Fruit fly (Drosophila melanogaster) whole organism, embryonic: ENCODE data around the gene EndoGI.
A peak's percentile ranks its signal among the peaks of the same experiment; 100 is the strongest.

Experiments
- B-H2 ChIP-seq: fragments of 200-800 bp; sonication (Bioruptor generic); optimal IDR thresholded peaks from 2 replicates; lab custom pipeline; 2018; ENCODE audit warnings: missing biosample characterization, mild to moderate bottlenecking, missing genetic modification characterization
- Blimp-1 ChIP-seq: fragments of 200-800 bp; sonication (Bioruptor generic); optimal IDR thresholded peaks from 3 replicates; lab custom pipeline; 2018; ENCODE audit warnings: missing biosample characterization, missing genetic modification characterization, mild to moderate bottlenecking, moderate library complexity, missing genetic modification reagents
- BtbVII ChIP-seq: fragments of 200-800 bp; sonication (Bioruptor generic); optimal IDR thresholded peaks from 3 replicates; lab custom pipeline; 2017; ENCODE audit warnings: missing biosample characterization, mild to moderate bottlenecking, missing genetic modification characterization
- CG11398 ChIP-seq: fragments of 200-800 bp; sonication (Bioruptor generic); optimal IDR thresholded peaks from 2 replicates; lab custom pipeline; 2016; ENCODE audit warnings: missing biosample characterization, missing genetic modification characterization
- CG11504 ChIP-seq: fragments of 200-800 bp; sonication (Bioruptor generic); optimal IDR thresholded peaks from 3 replicates; lab custom pipeline; 2019; ENCODE audit warnings: missing biosample characterization, mild to moderate bottlenecking, missing genetic modification characterization, moderate library complexity
- CG12071 ChIP-seq: fragments of 200-800 bp; sonication (Bioruptor generic); optimal IDR thresholded peaks from 3 replicates; lab custom pipeline; 2018; ENCODE audit warnings: missing biosample characterization, mild to moderate bottlenecking, missing genetic modification characterization
- CG12219 ChIP-seq: fragments of 200-800 bp; sonication (Bioruptor generic); optimal IDR thresholded peaks from 3 replicates; lab custom pipeline; 2018; ENCODE audit warnings: missing biosample characterization, mild to moderate bottlenecking, missing genetic modification characterization
- CG14667 ChIP-seq: fragments of 200-800 bp; sonication (Bioruptor generic); IDR thresholded peaks from 2 replicates; pipeline ENCODE4 v1.3.6; 2022; ENCODE audit warnings: missing biosample characterization, missing genetic modification characterization
- CG1602 ChIP-seq: fragments of 200-800 bp; sonication (Bioruptor generic); optimal IDR thresholded peaks from 3 replicates; lab custom pipeline; 2016; ENCODE audit warnings: missing biosample characterization, missing genetic modification characterization
- CG16813 ChIP-seq: fragments of 200-800 bp; sonication (Bioruptor generic); IDR thresholded peaks from 3 replicates; pipeline ENCODE4 v1.3.6; 2022; ENCODE audit warnings: missing biosample characterization, missing genetic modification characterization; ENCODE audit not compliant: partially characterized antibody
- CG17359 ChIP-seq: fragments of 200-800 bp; sonication (Bioruptor generic); optimal IDR thresholded peaks from 3 replicates; lab custom pipeline; 2018; ENCODE audit warnings: missing biosample characterization, mild to moderate bottlenecking, missing genetic modification characterization, moderate library complexity
- CG17912 ChIP-seq: fragments of 200-800 bp; sonication (Bioruptor generic); optimal IDR thresholded peaks from 2 replicates; lab custom pipeline; 2018; ENCODE audit warnings: missing biosample characterization, mild to moderate bottlenecking, missing genetic modification characterization
- CG2202 ChIP-seq: fragments of 200-800 bp; sonication (Bioruptor generic); optimal IDR thresholded peaks from 2 replicates; lab custom pipeline; 2018; ENCODE audit warnings: missing biosample characterization, mild to moderate bottlenecking, missing genetic modification characterization
- CG30403 ChIP-seq: fragments of 200-800 bp; sonication (Bioruptor generic); optimal IDR thresholded peaks from 3 replicates; lab custom pipeline; 2016; ENCODE audit warnings: missing biosample characterization, missing genetic modification characterization
- CG3281 ChIP-seq: fragments of 200-800 bp; sonication (Bioruptor generic); optimal IDR thresholded peaks from 3 replicates; lab custom pipeline; 2017; ENCODE audit warnings: missing biosample characterization, mild to moderate bottlenecking, missing genetic modification characterization
- CG33557 ChIP-seq: fragments of 200-800 bp; sonication (Bioruptor generic); optimal IDR thresholded peaks from 2 replicates; lab custom pipeline; 2019; ENCODE audit warnings: missing biosample characterization, mild to moderate bottlenecking, missing genetic modification characterization, moderate library complexity
- CG34422 ChIP-seq: fragments of 200-800 bp; sonication (Bioruptor generic); IDR thresholded peaks from 3 replicates; pipeline ENCODE4 v1.3.6; 2022; ENCODE audit warnings: missing biosample characterization, missing genetic modification characterization
- CG43689 ChIP-seq: fragments of 200-800 bp; sonication (Bioruptor generic); IDR thresholded peaks from 2 replicates; pipeline ENCODE4 v1.3.6; 2022; ENCODE audit warnings: missing biosample characterization, missing genetic modification characterization
- CG4617 ChIP-seq: fragments of 200-800 bp; sonication (Bioruptor generic); optimal IDR thresholded peaks from 3 replicates; lab custom pipeline; 2016; ENCODE audit warnings: missing biosample characterization, missing genetic modification characterization, borderline replicate concordance
- CG6272 ChIP-seq: fragments of 200-800 bp; sonication (Bioruptor generic); IDR thresholded peaks from 2 replicates; pipeline ENCODE4 v1.3.6; 2022; ENCODE audit warnings: missing biosample characterization, missing genetic modification characterization
- CG7928 ChIP-seq: fragments of 200-800 bp; sonication (Bioruptor generic); optimal IDR thresholded peaks from 2 replicates; lab custom pipeline; 2017; ENCODE audit warnings: missing biosample characterization, mild to moderate bottlenecking, missing genetic modification characterization
- CG7963 ChIP-seq: fragments of 200-800 bp; sonication (Bioruptor generic); IDR thresholded peaks from 3 replicates; pipeline ENCODE4 v1.3.6; 2022; ENCODE audit warnings: missing biosample characterization, missing genetic modification characterization; ENCODE audit not compliant: partially characterized antibody
- CG9727 ChIP-seq: fragments of 200-800 bp; sonication (Bioruptor generic); optimal IDR thresholded peaks from 3 replicates; lab custom pipeline; 2017; ENCODE audit warnings: missing biosample characterization, mild to moderate bottlenecking, missing genetic modification characterization
- CG9876 ChIP-seq: fragments of 200-800 bp; sonication (Bioruptor generic); optimal IDR thresholded peaks from 2 replicates; lab custom pipeline; 2016; ENCODE audit warnings: missing biosample characterization, missing genetic modification characterization
- Deaf1 ChIP-seq: fragments of 200-800 bp; optimal IDR thresholded peaks from 3 replicates; lab custom pipeline; 2019; ENCODE audit warnings: missing biosample characterization, mild to moderate bottlenecking, missing genetic modification characterization, moderate library complexity
- Dfd ChIP-seq, 2 experiments: fragments of >200 bp; optimal IDR thresholded peaks; 2 replicates each; lab custom pipeline; 2017; ENCODE audit warnings: missing biosample characterization in 2 of 2, missing genetic modification characterization in 2 of 2
- Dref ChIP-seq: fragments of 200-800 bp; sonication (Bioruptor generic); IDR thresholded peaks from 2 replicates; pipeline ENCODE4 v1.3.6; 2022; ENCODE audit warnings: missing biosample characterization, missing genetic modification characterization
- HHEX ChIP-seq: fragments of 200-800 bp; sonication (Bioruptor generic); optimal IDR thresholded peaks from 3 replicates; lab custom pipeline; 2017; ENCODE audit warnings: missing biosample characterization, mild to moderate bottlenecking, missing genetic modification characterization, missing genetic modification reagents
- MTF-1 ChIP-seq: fragments of 200-800 bp; sonication (Bioruptor generic); optimal IDR thresholded peaks from 2 replicates; lab custom pipeline; 2018; ENCODE audit warnings: missing biosample characterization, mild to moderate bottlenecking, missing genetic modification characterization, borderline replicate concordance
- Myb ChIP-seq: fragments of 200-800 bp; sonication (Bioruptor generic); optimal IDR thresholded peaks from 2 replicates; lab custom pipeline; 2016; ENCODE audit warnings: missing biosample characterization, missing genetic modification characterization
- NfI ChIP-seq: fragments of 200-800 bp; sonication (Bioruptor generic); optimal IDR thresholded peaks from 3 replicates; lab custom pipeline; 2018; ENCODE audit warnings: missing biosample characterization, mild to moderate bottlenecking, missing genetic modification characterization, moderate library complexity
- Sox102F ChIP-seq: fragments of 200-800 bp; sonication (Bioruptor generic); optimal IDR thresholded peaks from 2 replicates; lab custom pipeline; 2018; ENCODE audit warnings: missing biosample characterization, mild to moderate bottlenecking, missing genetic modification characterization, moderate library complexity
- Ssrp ChIP-seq: fragments of 200-800 bp; sonication (Bioruptor generic); optimal IDR thresholded peaks from 2 replicates; lab custom pipeline; 2018; ENCODE audit warnings: missing biosample characterization, mild to moderate bottlenecking, missing genetic modification characterization, moderate library complexity
- Stat92E ChIP-seq, 3 experiments: fragments of >200 bp in 2 of 3; fragments of 200-800 bp in 1 of 3; sonication (Bioruptor generic) in 1 of 3; optimal IDR thresholded peaks; 2 replicates each; lab custom pipeline; 2017 to 2019; ENCODE audit warnings: missing biosample characterization in 3 of 3, missing genetic modification characterization in 3 of 3, mild to moderate bottlenecking in 1 of 3, moderate library complexity in 1 of 3
- Xbp1 ChIP-seq: fragments of 200-800 bp; sonication (Bioruptor generic); optimal IDR thresholded peaks from 3 replicates; lab custom pipeline; 2016; ENCODE audit warnings: missing biosample characterization, mild to moderate bottlenecking, missing genetic modification characterization
- ara ChIP-seq: fragments of 200-800 bp; sonication (Bioruptor generic); IDR thresholded peaks from 2 replicates; pipeline ENCODE4 v1.3.6; 2022; ENCODE audit warnings: missing biosample characterization, missing genetic modification characterization
- bab2 ChIP-seq: fragments of 200-800 bp; sonication (Bioruptor generic); optimal IDR thresholded peaks from 2 replicates; lab custom pipeline; 2016; ENCODE audit warnings: missing biosample characterization, missing genetic modification characterization
- crc ChIP-seq: fragments of 200-800 bp; sonication (Bioruptor generic); optimal IDR thresholded peaks from 2 replicates; lab custom pipeline; 2016; ENCODE audit warnings: missing biosample characterization, missing genetic modification characterization
- danr ChIP-seq: fragments of 200-800 bp; sonication (Bioruptor generic); IDR thresholded peaks from 2 replicates; pipeline ENCODE4 v1.3.6; 2022; ENCODE audit warnings: missing biosample characterization, missing genetic modification characterization
- dati ChIP-seq: fragments of 200-800 bp; sonication (Bioruptor generic); IDR thresholded peaks from 2 replicates; pipeline ENCODE4 v1.3.6; 2022; ENCODE audit warnings: missing biosample characterization, missing genetic modification characterization
- dmrt99B ChIP-seq: fragments of 200-800 bp; sonication (Bioruptor generic); optimal IDR thresholded peaks from 2 replicates; lab custom pipeline; 2018; ENCODE audit warnings: missing biosample characterization, mild to moderate bottlenecking, missing genetic modification characterization, moderate library complexity
- grn ChIP-seq: fragments of 200-800 bp; sonication (Bioruptor generic); optimal IDR thresholded peaks from 3 replicates; lab custom pipeline; 2017; ENCODE audit warnings: missing biosample characterization, missing genetic modification characterization
- insv ChIP-seq, 2 experiments: fragments of 200-800 bp; sonication (Bioruptor generic); optimal IDR thresholded peaks; 3 replicates each; lab custom pipeline; 2016 to 2018; ENCODE audit warnings: missing biosample characterization in 2 of 2, missing genetic modification characterization in 2 of 2
- lov ChIP-seq, 2 experiments: fragments of 200-800 bp in 1 of 2; fragments of >200 bp in 1 of 2; sonication (Bioruptor generic) in 1 of 2; IDR thresholded peaks in 1 of 2; optimal IDR thresholded peaks in 1 of 2; 2 replicates in 1 of 2; 3 replicates in 1 of 2; pipeline versions ENCODE4 v1.3.6 to Lab custom; 2017 to 2022; ENCODE audit warnings: missing biosample characterization in 1 of 2, missing genetic modification characterization in 1 of 2
- nau ChIP-seq: fragments of 200-800 bp; sonication (Bioruptor generic); optimal IDR thresholded peaks from 3 replicates; lab custom pipeline; 2017; ENCODE audit warnings: missing biosample characterization, mild to moderate bottlenecking, missing genetic modification characterization, missing genetic modification reagents
- p53 ChIP-seq: fragments of 200-800 bp; sonication (Bioruptor generic); optimal IDR thresholded peaks from 2 replicates; lab custom pipeline; 2016; ENCODE audit warnings: missing biosample characterization, missing genetic modification characterization
- salm ChIP-seq: fragments of 200-800 bp; sonication (Bioruptor generic); optimal IDR thresholded peaks from 2 replicates; lab custom pipeline; 2018; ENCODE audit warnings: missing biosample characterization, mild to moderate bottlenecking, missing genetic modification characterization
- ssp ChIP-seq: fragments of 200-800 bp; sonication (Bioruptor generic); IDR thresholded peaks from 2 replicates; pipeline ENCODE4 v1.3.6; 2022; ENCODE audit warnings: missing biosample characterization, missing genetic modification characterization

Gene EndoGI

dm6 chr2L:16270667-16271485, 13.4 kb downstream of the EndoGI start (continued):
- TF ChIP-seq CG7963 (GFP tag; lab: Robert Waterston, UW) (no peak), Deaf1 (tag; lab: Kevin White, UChicago) (peak; percentile 6), danr (GFP tag; lab: Robert Waterston, UW) (no peak), CG9876 (GFP tag; lab: Kevin White, UChicago) (no peak), CG33557 (GFP tag; lab: Kevin White, UChicago) (no peak), CG11504 (tag; lab: Kevin White, UChicago) (peak; percentile 43), CG11398 (GFP tag; lab: Kevin White, UChicago) (no peak), CG6272 (GFP tag; lab: Robert Waterston, UW) (no peak), bab2 (GFP tag; lab: Kevin White, UChicago) (peak; percentile 11), CG12071 (GFP tag; lab: Kevin White, UChicago) (no peak), dmrt99B (tag; lab: Kevin White, UChicago) (no peak), CG30403 (GFP tag; lab: Kevin White, UChicago) (peak; percentile 37), CG17912 (no peak), dati (no peak), HHEX (GFP tag; lab: Kevin White, UChicago) (peak; percentile 22), Blimp-1 (GFP tag; lab: Kevin White, UChicago) (peak; percentile 0), CG1602 (GFP tag; lab: Kevin White, UChicago) (no peak), MTF-1 (GFP tag; lab: Kevin White, UChicago) (no peak), B-H2 (GFP tag; lab: Kevin White, UChicago) (no peak), CG17359 (tag; lab: Kevin White, UChicago) (peak; percentile 13), ssp (GFP tag; lab: Robert Waterston, UW) (no peak), CG14667 (GFP tag; lab: Robert Waterston, UW) (no peak), grn (peak; percentile 73), lov (optimal IDR thresholded peaks at IDR 0.05; lab: Kevin White, UChicago) (no peak), lov (GFP tag; IDR thresholded peaks at IDR 0.05; lab: Robert Waterston, UW) (no peak), CG4617 (GFP tag; lab: Kevin White, UChicago) (no peak), insv (GFP tag; optimal IDR thresholded peaks at IDR 0.05; lab: Kevin White, UChicago) (no peak), CG43689 (GFP tag; lab: Robert Waterston, UW) (no peak), Sox102F (peak; percentile 24), CG2202 (tag; lab: Kevin White, UChicago) (no peak), CG7928 (GFP tag; lab: Kevin White, UChicago) (no peak), Xbp1 (GFP tag; lab: Kevin White, UChicago) (no peak), CG12219 (GFP tag; lab: Kevin White, UChicago) (no peak), Ssrp (no peak), ara (GFP tag; lab: Robert Waterston, UW) (no peak), p53 (no peak), Stat92E (GFP tag; optimal IDR thresholded peaks at IDR 0.05; lab: Kevin White, UChicago) (no peak), salm (tag; lab: Kevin White, UChicago) (no peak), NfI (GFP tag; lab: Kevin White, UChicago) (no peak), Myb (peak; percentile 4), BtbVII (peak; percentile 2), crc (GFP tag; lab: Kevin White, UChicago) (no peak), CG3281 (GFP tag; lab: Kevin White, UChicago) (peak; percentile 67), CG34422 (GFP tag; lab: Robert Waterston, UW) (no peak), Dfd (GFP tag; optimal IDR thresholded peaks at IDR 0.05; lab: Kevin White, UChicago) (no peak), Dref (no peak), nau (GFP tag; lab: Kevin White, UChicago) (no peak), CG16813 (no peak), CG9727 (GFP tag; lab: Kevin White, UChicago) (peak; percentile 52)
